Worm (Caenorhabditis elegans): ENCODE results near the gene gtf-2H1.

- TF ChIP-seq efl-1 (GFP tag; optimal IDR thresholded peaks at IDR 0.05) (no peak), pbrm-1 (GFP tag; IDR thresholded peaks at IDR 0.05) (no peak), let-607 (tag; optimal IDR thresholded peaks at IDR 0.05) (no peak), lin-40 (tag; optimal IDR thresholded peaks at IDR 0.05) (no peak), madf-6 (GFP tag; IDR thresholded peaks at IDR 0.05) (no peak), ama-1 (optimal IDR thresholded peaks at IDR 0.05) (no peak), ama-1 (GFP tag; optimal IDR thresholded peaks at IDR 0.05) (no peak), ztf-25 (GFP tag; IDR thresholded peaks at IDR 0.05) (no peak), lin-35 (GFP tag; optimal IDR thresholded peaks at IDR 0.05) (no peak), ets-4 (GFP tag; optimal IDR thresholded peaks at IDR 0.05) (no peak), ekl-4 (GFP tag; IDR thresholded peaks at IDR 0.05) (no peak), lin-54 (GFP tag; optimal IDR thresholded peaks at IDR 0.05) (no peak), F22D6.2 (tag; optimal IDR thresholded peaks at IDR 0.05) (no peak), nfya-1 (tag; optimal IDR thresholded peaks at IDR 0.05; ENCODE audit: borderline replicate concordance, insufficient read depth) (no peak)
Observed at ce11 chrIV:179700-180099, 51.9 kb downstream of the gtf-2H1 start.

Data from whole organism, young adult.